Fruit fly (Drosophila melanogaster) whole organism, embryonic: ENCODE data around the gene frac.

Experiments
- ATbp ChIP-seq: fragments of 200-800 bp; sonication (Bioruptor generic); optimal IDR thresholded peaks from 2 replicates; lab custom pipeline; 2017; ENCODE audit warnings: missing biosample characterization, mild to moderate bottlenecking, missing genetic modification characterization, missing genetic modification reagents
- Aef1 ChIP-seq: fragments of 200-800 bp; sonication (Bioruptor generic); IDR thresholded peaks from 3 replicates; pipeline ENCODE4 v1.3.6; 2022; ENCODE audit warnings: missing biosample characterization, missing genetic modification characterization
- CG11696 ChIP-seq: fragments of 200-800 bp; sonication (Bioruptor generic); IDR thresholded peaks from 2 replicates; pipeline ENCODE4 v1.3.6; 2022; ENCODE audit warnings: missing biosample characterization, missing genetic modification characterization
- CG12769 ChIP-seq: fragments of 200-800 bp; sonication (Bioruptor generic); optimal IDR thresholded peaks from 2 replicates; lab custom pipeline; 2019; ENCODE audit warnings: missing biosample characterization, mild to moderate bottlenecking, missing genetic modification characterization, moderate library complexity
- CG14710 ChIP-seq: fragments of 200-800 bp; sonication (Bioruptor generic); optimal IDR thresholded peaks from 3 replicates; lab custom pipeline; 2019; ENCODE audit warnings: missing biosample characterization, mild to moderate bottlenecking, missing genetic modification characterization, moderate library complexity
- CG14860 ChIP-seq: fragments of 200-800 bp; sonication (Bioruptor generic); IDR thresholded peaks from 3 replicates; pipeline ENCODE4 v1.3.6; 2022; ENCODE audit warnings: missing biosample characterization, missing genetic modification characterization; ENCODE audit not compliant: partially characterized antibody
- CG15601 ChIP-seq: fragments of 200-800 bp; sonication (Bioruptor generic); optimal IDR thresholded peaks from 3 replicates; lab custom pipeline; 2019; ENCODE audit warnings: missing biosample characterization, mild to moderate bottlenecking, missing genetic modification characterization, moderate library complexity
- CG17912 ChIP-seq: fragments of 200-800 bp; sonication (Bioruptor generic); optimal IDR thresholded peaks from 2 replicates; lab custom pipeline; 2018; ENCODE audit warnings: missing biosample characterization, mild to moderate bottlenecking, missing genetic modification characterization
- CG2116 ChIP-seq: fragments of 200-800 bp; sonication (Bioruptor generic); optimal IDR thresholded peaks from 3 replicates; lab custom pipeline; 2018; ENCODE audit warnings: missing biosample characterization, mild to moderate bottlenecking, missing genetic modification characterization
- CG3726 ChIP-seq: fragments of 200-800 bp; sonication (Bioruptor generic); IDR thresholded peaks from 3 replicates; pipeline ENCODE4, ENCODE4 v1.3.6; 2022; ENCODE audit warnings: missing biosample characterization, missing genetic modification characterization
- CG4617 ChIP-seq: fragments of 200-800 bp; sonication (Bioruptor generic); optimal IDR thresholded peaks from 3 replicates; lab custom pipeline; 2016; ENCODE audit warnings: missing biosample characterization, missing genetic modification characterization, borderline replicate concordance
- CG6689 ChIP-seq: fragments of 200-800 bp; sonication (Bioruptor generic); IDR thresholded peaks from 2 replicates; pipeline ENCODE4 v1.3.6; 2022; ENCODE audit warnings: missing biosample characterization, missing genetic modification characterization
- CG7372 ChIP-seq: fragments of 200-800 bp; sonication (Bioruptor generic); IDR thresholded peaks from 2 replicates; pipeline ENCODE4 v1.3.6; 2022; ENCODE audit warnings: missing biosample characterization, missing genetic modification characterization
- CG7963 ChIP-seq: fragments of 200-800 bp; sonication (Bioruptor generic); IDR thresholded peaks from 3 replicates; pipeline ENCODE4 v1.3.6; 2022; ENCODE audit warnings: missing biosample characterization, missing genetic modification characterization; ENCODE audit not compliant: partially characterized antibody
- CG8478 ChIP-seq: fragments of >200 bp; optimal IDR thresholded peaks from 2 replicates; lab custom pipeline; 2018
- CG9437 ChIP-seq: fragments of 200-800 bp; sonication (Bioruptor generic); optimal IDR thresholded peaks from 2 replicates; lab custom pipeline; 2018; ENCODE audit warnings: missing biosample characterization, mild to moderate bottlenecking, missing genetic modification characterization
- CG9876 ChIP-seq: fragments of 200-800 bp; sonication (Bioruptor generic); optimal IDR thresholded peaks from 2 replicates; lab custom pipeline; 2016; ENCODE audit warnings: missing biosample characterization, missing genetic modification characterization
- CTCF ChIP-seq: fragments of 200-800 bp; sonication (Bioruptor generic); optimal IDR thresholded peaks from 2 replicates; lab custom pipeline; 2017; ENCODE audit warnings: missing biosample characterization, mild to moderate bottlenecking, missing genetic modification characterization, moderate library complexity
- Fer3 ChIP-seq: fragments of 200-800 bp; sonication (Bioruptor generic); optimal IDR thresholded peaks from 2 replicates; lab custom pipeline; 2018; ENCODE audit warnings: missing biosample characterization, mild to moderate bottlenecking, missing genetic modification characterization, moderate library complexity
- HmgD ChIP-seq: fragments of 200-800 bp; sonication (Bioruptor generic); optimal IDR thresholded peaks from 3 replicates; lab custom pipeline; 2016; ENCODE audit warnings: missing biosample characterization, missing genetic modification characterization
- Hr39 ChIP-seq: fragments of >200 bp; optimal IDR thresholded peaks from 2 replicates; lab custom pipeline; 2017
- Kr ChIP-seq: fragments of 200-800 bp; sonication (Bioruptor generic); optimal IDR thresholded peaks from 2 replicates; lab custom pipeline; 2017; ENCODE audit warnings: missing biosample characterization, mild to moderate bottlenecking, missing genetic modification characterization
- Opbp ChIP-seq: fragments of 200-800 bp; sonication (Bioruptor generic); IDR thresholded peaks from 3 replicates; pipeline ENCODE4 v1.3.6; 2022; ENCODE audit warnings: missing biosample characterization, missing genetic modification characterization; ENCODE audit not compliant: partially characterized antibody
- Optix ChIP-seq: fragments of 200-800 bp; sonication (Bioruptor generic); IDR thresholded peaks from 3 replicates; pipeline ENCODE4 v1.3.6; 2022; ENCODE audit warnings: missing biosample characterization, missing genetic modification characterization
- Xrp1 ChIP-seq: fragments of 200-800 bp; sonication (Bioruptor generic); IDR thresholded peaks from 2 replicates; pipeline ENCODE4 v1.3.6; 2022; ENCODE audit warnings: missing biosample characterization, missing genetic modification characterization
- bbx ChIP-seq: fragments of 200-800 bp; sonication (Bioruptor generic); IDR thresholded peaks from 2 replicates; pipeline ENCODE4 v1.3.6; 2022; ENCODE audit warnings: missing biosample characterization, missing genetic modification characterization; ENCODE audit not compliant: partially characterized antibody
- chif ChIP-seq, 2 experiments: fragments of 200-800 bp; sonication (Bioruptor generic); optimal IDR thresholded peaks; 3 replicates each; lab custom pipeline; 2016; ENCODE audit warnings: missing biosample characterization in 2 of 2, missing genetic modification characterization in 2 of 2
- cwo ChIP-seq: fragments of 200-800 bp; sonication (Bioruptor generic); optimal IDR thresholded peaks from 3 replicates; lab custom pipeline; 2017; ENCODE audit warnings: missing biosample characterization, missing genetic modification characterization, mild to moderate bottlenecking, moderate library complexity, missing genetic modification reagents
- en ChIP-seq: fragments of 200-800 bp; sonication (Bioruptor generic); optimal IDR thresholded peaks from 2 replicates; lab custom pipeline; 2016; ENCODE audit warnings: missing biosample characterization, missing genetic modification characterization
- eve ChIP-seq, 2 experiments: fragments of >200 bp; optimal IDR thresholded peaks; 2 replicates each; lab custom pipeline; 2017; ENCODE audit warnings: missing biosample characterization in 2 of 2, missing genetic modification characterization in 2 of 2
- ewg ChIP-seq: fragments of 200-800 bp; sonication (Bioruptor generic); optimal IDR thresholded peaks from 3 replicates; lab custom pipeline; 2017; ENCODE audit warnings: mild to moderate bottlenecking, missing biosample characterization, missing genetic modification reagents, missing genetic modification characterization
- fd102C ChIP-seq: fragments of 200-800 bp; sonication (Bioruptor generic); optimal IDR thresholded peaks from 2 replicates; lab custom pipeline; 2018; ENCODE audit warnings: missing biosample characterization, mild to moderate bottlenecking, missing genetic modification characterization, moderate library complexity
- fd96Cb ChIP-seq: fragments of 200-800 bp; sonication (Bioruptor generic); optimal IDR thresholded peaks from 2 replicates; lab custom pipeline; 2018; ENCODE audit warnings: missing biosample characterization, mild to moderate bottlenecking, missing genetic modification characterization, moderate library complexity
- hbn ChIP-seq: fragments of 200-800 bp; sonication (Bioruptor generic); IDR thresholded peaks from 2 replicates; pipeline ENCODE4 v1.3.6; 2022; ENCODE audit warnings: missing biosample characterization, missing genetic modification characterization; ENCODE audit not compliant: partially characterized antibody
- klu ChIP-seq: fragments of 200-800 bp; sonication (Bioruptor generic); IDR thresholded peaks from 2 replicates; pipeline ENCODE4 v1.3.6; 2022; ENCODE audit warnings: missing biosample characterization, missing genetic modification characterization
- onecut ChIP-seq: fragments of 200-800 bp; sonication (Bioruptor generic); IDR thresholded peaks from 2 replicates; pipeline ENCODE4 v1.3.6; 2022; ENCODE audit warnings: missing biosample characterization, missing genetic modification characterization
- pita ChIP-seq: fragments of 200-800 bp; sonication (Bioruptor generic); optimal IDR thresholded peaks from 2 replicates; lab custom pipeline; 2017; ENCODE audit warnings: missing biosample characterization, mild to moderate bottlenecking, missing genetic modification characterization
- prd ChIP-seq, 3 experiments: fragments of >200 bp in 2 of 3; fragments of 200-800 bp in 1 of 3; sonication (Bioruptor generic) in 1 of 3; optimal IDR thresholded peaks in 2 of 3; IDR thresholded peaks in 1 of 3; 2 replicates in 2 of 3; 3 replicates in 1 of 3; pipeline versions ENCODE4 v1.3.6 to Lab custom; 2017 to 2022; ENCODE audit warnings: missing biosample characterization in 1 of 3, missing genetic modification characterization in 1 of 3
- sc ChIP-seq, 3 experiments: fragments of >200 bp in 2 of 3; fragments of 200-800 bp in 1 of 3; sonication (Bioruptor generic) in 1 of 3; optimal IDR thresholded peaks; 2 replicates in 2 of 3; 3 replicates in 1 of 3; lab custom pipeline; 2017; ENCODE audit warnings: mild to moderate bottlenecking in 1 of 3, missing biosample characterization in 1 of 3, missing genetic modification characterization in 1 of 3, missing genetic modification reagents in 1 of 3
- seq ChIP-seq: fragments of 200-800 bp; sonication (Bioruptor generic); IDR thresholded peaks from 2 replicates; pipeline ENCODE4 v1.3.6; 2022; ENCODE audit warnings: missing biosample characterization, missing genetic modification characterization
- ssp ChIP-seq: fragments of 200-800 bp; sonication (Bioruptor generic); IDR thresholded peaks from 2 replicates; pipeline ENCODE4 v1.3.6; 2022; ENCODE audit warnings: missing biosample characterization, missing genetic modification characterization
- stc ChIP-seq: fragments of 200-800 bp; sonication (Bioruptor generic); IDR thresholded peaks from 2 replicates; pipeline ENCODE4 v1.3.6; 2022; ENCODE audit warnings: missing biosample characterization, missing genetic modification characterization
- toy ChIP-seq: fragments of 200-800 bp; sonication (Bioruptor generic); IDR thresholded peaks from 2 replicates; pipeline ENCODE4 v1.3.6; 2022; ENCODE audit warnings: missing biosample characterization, missing genetic modification characterization
- unpg ChIP-seq: fragments of 200-800 bp; sonication (Bioruptor generic); optimal IDR thresholded peaks from 3 replicates; lab custom pipeline; 2018; ENCODE audit warnings: missing biosample characterization, mild to moderate bottlenecking, missing genetic modification characterization, moderate library complexity
- usp ChIP-seq: fragments of >200 bp; optimal IDR thresholded peaks from 2 replicates; lab custom pipeline; 2017; ENCODE audit warnings: missing biosample characterization, missing genetic modification characterization

Gene frac

dm6 chr3L:7560580-7560979 lies 1.8 kb upstream of the frac start:
- peak; percentile 74 for TF ChIP-seq CTCF (GFP tag; lab: Kevin White, UChicago)
- TF ChIP-seq CG7963 (GFP tag; lab: Robert Waterston, UW) = no peak
- TF ChIP-seq Xrp1 (GFP tag; lab: Robert Waterston, UW) = no peak

- TF ChIP-seq CG14710 = no peak
- TF ChIP-seq usp (GFP tag; lab: Kevin White, UChicago) = no peak
- no peak for TF ChIP-seq stc (GFP tag; lab: Robert Waterston, UW)
- TF ChIP-seq sc (optimal IDR thresholded peaks at IDR 0.05; lab: Kevin White, UChicago) = no peak
- no peak for TF ChIP-seq sc (GFP tag; optimal IDR thresholded peaks at IDR 0.05; lab: Kevin White, UChicago)
- no peak for TF ChIP-seq hbn
- TF ChIP-seq pita (GFP tag; lab: Kevin White, UChicago) = no peak
- no peak for TF ChIP-seq CG2116 (GFP tag; lab: Kevin White, UChicago)
- TF ChIP-seq Fer3 (tag; lab: Kevin White, UChicago) = no peak
- no peak for TF ChIP-seq CG11696 (GFP tag; lab: Robert Waterston, UW)
- no peak for TF ChIP-seq prd (optimal IDR thresholded peaks at IDR 0.05; lab: Kevin White, UChicago)
- TF ChIP-seq prd (GFP tag; IDR thresholded peaks at IDR 0.05; lab: Robert Waterston, UW) = no peak
- no peak for TF ChIP-seq cwo (GFP tag; lab: Kevin White, UChicago)
- no peak for TF ChIP-seq CG8478 (lab: Kevin White, UChicago)
- no peak for TF ChIP-seq fd102C (GFP tag; lab: Kevin White, UChicago)
Observed at dm6 chr3L:7572948-7573347, 10.5 kb downstream of the frac start.

dm6 chr3L:7583154-7583553 lies 20.7 kb downstream of the frac start, which contains the start of gene mmm:
Gene mmm, plus strand, starts transcription at chr3L:7583454.
- TF ChIP-seq CG3726 (GFP tag; lab: Robert Waterston, UW) (no peak), chif (GFP tag; optimal IDR thresholded peaks at IDR 0.05; lab: Kevin White, UChicago) (no peak), CG15601 (tag; lab: Kevin White, UChicago) (no peak), Kr (no peak), CG4617 (GFP tag; lab: Kevin White, UChicago) (no peak), toy (no peak), ssp (GFP tag; lab: Robert Waterston, UW) (no peak), Hr39 (lab: Kevin White, UChicago) (no peak), CG14860 (GFP tag; lab: Robert Waterston, UW) (no peak), CG6689 (no peak), ATbp (GFP tag; lab: Kevin White, UChicago) (no peak), en (GFP tag; lab: Kevin White, UChicago) (no peak), CG9876 (GFP tag; lab: Kevin White, UChicago) (no peak), HmgD (no peak), Aef1 (GFP tag; lab: Robert Waterston, UW) (no peak), CG17912 (GFP tag; lab: Kevin White, UChicago) (no peak), CG12769 (tag; lab: Kevin White, UChicago) (no peak)
- TF ChIP-seq, all 482 proteins: peak for 0

- TF ChIP-seq CG9437 (no peak), onecut (GFP tag; lab: Robert Waterston, UW) (no peak), fd96Cb (tag; lab: Kevin White, UChicago) (no peak), CG7372 (GFP tag; lab: Robert Waterston, UW) (no peak), ewg (no peak), eve (GFP tag; optimal IDR thresholded peaks at IDR 0.05; lab: Kevin White, UChicago) (no peak), seq (GFP tag; lab: Robert Waterston, UW) (no peak), unpg (no peak), bbx (GFP tag; lab: Robert Waterston, UW) (no peak), klu (no peak), Optix (GFP tag; lab: Robert Waterston, UW) (no peak), Opbp (no peak)
- TF ChIP-seq, all 482 proteins: peak for 0
Observed at dm6 chr3L:7590898-7591297, 28.5 kb downstream of the frac start, which contains the start of gene t-Grip84. Gene t-Grip84, minus strand, starts transcription at chr3L:7590998.
